Fruit fly (Drosophila melanogaster): ENCODE results near the gene CG34273.

Gene CG34273

DNA sequence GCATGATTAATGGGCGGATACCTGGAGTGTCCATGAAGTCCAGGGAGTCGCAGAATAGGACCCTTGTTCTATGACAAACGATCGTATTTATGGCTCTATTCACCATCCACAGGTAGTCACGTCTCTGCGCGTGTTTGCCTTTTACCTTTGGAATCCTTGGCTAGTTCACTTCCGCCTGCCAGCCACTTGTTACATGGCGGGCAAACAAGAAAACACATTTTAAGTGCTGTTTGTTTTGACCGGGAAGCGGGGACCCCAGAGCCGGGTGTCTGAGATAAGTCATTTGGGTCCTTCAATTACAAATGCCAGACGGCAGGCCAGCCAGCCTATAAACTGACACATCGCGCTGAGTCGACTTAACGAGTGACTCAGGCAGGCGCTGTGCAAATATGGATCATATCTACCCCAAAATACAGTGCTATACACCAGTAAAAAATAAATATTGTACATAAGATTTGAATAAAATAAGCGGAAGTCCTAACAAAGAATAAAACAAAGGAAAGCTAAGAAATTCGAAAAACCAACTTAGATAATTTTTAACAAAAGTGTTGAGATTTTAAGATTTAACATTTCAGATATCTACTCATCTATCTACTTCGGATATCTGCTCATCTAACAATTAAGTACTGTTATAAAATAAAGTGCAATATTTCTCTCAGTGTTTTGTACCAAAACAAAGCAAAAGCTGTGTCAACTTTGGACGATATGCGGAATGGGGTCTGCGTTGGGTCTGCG, 32.1 kb upstream of the CG34273 start (continued):
- TF ChIP-seq CG15011 (GFP tag; optimal IDR thresholded peaks at IDR 0.05): no peak
- TF ChIP-seq CG4404 (GFP tag; IDR thresholded peaks at IDR 0.05): no peak
- TF ChIP-seq grau (tag; optimal IDR thresholded peaks at IDR 0.05): no peak
- no peak for TF ChIP-seq CG5245 (GFP tag; optimal IDR thresholded peaks at IDR 0.05)
- no peak for TF ChIP-seq YL-1 (GFP tag; optimal IDR thresholded peaks at IDR 0.05)
- no peak for TF ChIP-seq Sry-β (GFP tag; optimal IDR thresholded peaks at IDR 0.05)
- no peak for TF ChIP-seq CG34422 (GFP tag; IDR thresholded peaks at IDR 0.05)
- no peak for TF ChIP-seq gfzf (GFP tag; optimal IDR thresholded peaks at IDR 0.05)
- TF ChIP-seq CG6791 (GFP tag; IDR thresholded peaks at IDR 0.05; ENCODE audit: partially characterized antibody): no peak
- TF ChIP-seq CG9727 (GFP tag; optimal IDR thresholded peaks at IDR 0.05): peak; percentile 31
- TF ChIP-seq rib (GFP tag; IDR thresholded peaks at IDR 0.05): no peak
- TF ChIP-seq CG2199 (GFP tag; IDR thresholded peaks at IDR 0.05): no peak
- TF ChIP-seq D19A (tag; optimal IDR thresholded peaks at IDR 0.05): no peak
- TF ChIP-seq jigr1 (GFP tag; IDR thresholded peaks at IDR 0.05): no peak
- TF ChIP-seq Atf3 (GFP tag; optimal IDR thresholded peaks at IDR 0.05): no peak
- TF ChIP-seq cad (GFP tag; optimal IDR thresholded peaks at IDR 0.05): peak; percentile 87
- no peak for TF ChIP-seq Poxn (GFP tag; IDR thresholded peaks at IDR 0.05)
- no peak for TF ChIP-seq slp2 (GFP tag; optimal IDR thresholded peaks at IDR 0.05)
- TF ChIP-seq CG1647 (GFP tag; optimal IDR thresholded peaks at IDR 0.05): no peak
- TF ChIP-seq onecut (GFP tag; IDR thresholded peaks at IDR 0.05): no peak
- TF ChIP-seq CG4328 (GFP tag; optimal IDR thresholded peaks at IDR 0.05): no peak
- TF ChIP-seq Dll (GFP tag; IDR thresholded peaks at IDR 0.05; ENCODE audit: partially characterized antibody): no peak
- TF ChIP-seq crc (GFP tag; optimal IDR thresholded peaks at IDR 0.05): no peak
- TF ChIP-seq h (optimal IDR thresholded peaks at IDR 0.05): no peak
- no peak for TF ChIP-seq dan (GFP tag; IDR thresholded peaks at IDR 0.05)
- no peak for TF ChIP-seq zfh2 (GFP tag; optimal IDR thresholded peaks at IDR 0.05)
- TF ChIP-seq CG32532 (GFP tag; IDR thresholded peaks at IDR 0.05): no peak
- TF ChIP-seq prd (optimal IDR thresholded peaks at IDR 0.05): no peak
- peak; percentile 44; the same call in 2 of the 3 replicates for TF ChIP-seq prd (GFP tag; IDR thresholded peaks at IDR 0.05)

DNA sequence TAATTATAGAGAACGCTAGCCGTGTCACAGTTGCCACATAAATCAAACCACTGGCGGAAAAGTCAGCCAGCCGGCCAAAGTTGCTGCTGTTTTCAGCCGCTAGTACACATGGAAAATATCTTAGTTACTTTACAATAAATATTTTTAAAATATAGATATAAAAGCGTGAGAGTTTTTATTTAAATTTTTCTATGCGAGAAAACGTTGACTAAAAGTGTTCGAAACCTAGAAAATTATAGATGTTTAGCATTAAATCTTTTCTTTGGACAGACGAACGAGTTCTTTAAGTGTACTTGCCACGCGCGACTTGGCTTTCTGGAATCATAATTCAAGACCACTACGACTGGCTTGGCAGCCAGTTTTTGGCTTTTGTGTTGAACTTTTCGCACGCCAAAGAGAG, 30.4 kb upstream of the CG34273 start:
- TF ChIP-seq gem (tag; optimal IDR thresholded peaks at IDR 0.05) (peak; percentile 34), fd96Cb (tag; optimal IDR thresholded peaks at IDR 0.05) (peak; percentile 12), Sox102F (GFP tag; optimal IDR thresholded peaks at IDR 0.05) (peak; percentile 20), bsh (GFP tag; optimal IDR thresholded peaks at IDR 0.05) (peak in 1 of 2 experiments; percentile 23), CG10979 (tag; optimal IDR thresholded peaks at IDR 0.05) (peak; percentile 20), Hr51 (GFP tag; optimal IDR thresholded peaks at IDR 0.05) (peak in 1 of 2 experiments; percentile 17), Fer1 (GFP tag; optimal IDR thresholded peaks at IDR 0.05) (no peak), CG15011 (GFP tag; optimal IDR thresholded peaks at IDR 0.05) (no peak), ttk (GFP tag; IDR thresholded peaks at IDR 0.05) (0 out of 2 replicates have a peak, but pooled peaks have one; percentile 12), CG18262 (tag; optimal IDR thresholded peaks at IDR 0.05) (peak; percentile 14), CG4282 (GFP tag; optimal IDR thresholded peaks at IDR 0.05) (no peak), CG2712 (tag; optimal IDR thresholded peaks at IDR 0.05) (peak; percentile 32), grau (tag; optimal IDR thresholded peaks at IDR 0.05) (peak; percentile 2), Blimp-1 (GFP tag; optimal IDR thresholded peaks at IDR 0.05) (peak; percentile 31), CoRest (tag; optimal IDR thresholded peaks at IDR 0.05) (peak; percentile 3), CG31441 (GFP tag; IDR thresholded peaks at IDR 0.05) (peak; percentile 31; the same call in 1 of the 2 replicates), unpg (GFP tag; optimal IDR thresholded peaks at IDR 0.05) (peak; percentile 4), CG17359 (tag; optimal IDR thresholded peaks at IDR 0.05) (peak; percentile 8), row (GFP tag; IDR thresholded peaks at IDR 0.05) (peak; percentile 39; the same call in 1 of the 3 replicates), Dip3 (GFP tag; optimal IDR thresholded peaks at IDR 0.05) (no peak), CG2678 (tag; optimal IDR thresholded peaks at IDR 0.05) (peak; percentile 17), Xrp1 (GFP tag; IDR thresholded peaks at IDR 0.05) (0 out of 2 replicates have a peak, but pooled peaks have one; percentile 16), pzg (GFP tag; optimal IDR thresholded peaks at IDR 0.05) (no peak), CG11504 (tag; optimal IDR thresholded peaks at IDR 0.05) (peak; percentile 38)
